Fruit fly (Drosophila melanogaster): ENCODE measurements around the gene CG11997.

CG11997 gene

DNA sequence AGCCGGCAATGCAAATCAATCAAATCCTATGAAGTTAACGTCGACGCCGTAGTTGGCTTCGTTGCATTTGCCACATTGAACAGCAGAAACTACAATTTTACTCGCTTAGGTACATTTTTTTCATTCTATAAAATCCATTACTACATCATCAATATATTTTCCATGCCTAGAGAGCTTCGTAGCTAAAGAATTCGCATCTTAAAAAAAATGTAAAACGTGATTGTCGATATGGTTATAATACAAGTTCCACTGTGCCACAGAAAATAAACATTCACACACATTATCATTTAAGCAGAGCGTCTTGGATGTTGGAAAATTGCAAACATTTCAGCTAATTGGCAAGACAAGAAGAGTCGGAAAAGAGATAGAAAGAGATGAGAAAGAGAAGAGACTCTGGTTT lies 50.6 kb downstream of the CG11997 start (continued):
- TF ChIP-seq CG8319 (GFP tag; optimal IDR thresholded peaks at IDR 0.05): no peak
- no peak for TF ChIP-seq CG34406 (GFP tag; optimal IDR thresholded peaks at IDR 0.05)
- TF ChIP-seq dsx (GFP tag; optimal IDR thresholded peaks at IDR 0.05; ENCODE audit: poor library complexity, severe bottlenecking): no peak
- no peak for TF ChIP-seq CG6276 (GFP tag; optimal IDR thresholded peaks at IDR 0.05)
- TF ChIP-seq Ets96B (tag; optimal IDR thresholded peaks at IDR 0.05): no peak
- no peak for TF ChIP-seq CG11762 (GFP tag; optimal IDR thresholded peaks at IDR 0.05; ENCODE audit: insufficient read depth)
- no peak for TF ChIP-seq net (GFP tag; optimal IDR thresholded peaks at IDR 0.05)
- TF ChIP-seq Sox102F (GFP tag; optimal IDR thresholded peaks at IDR 0.05): no peak
- no peak for TF ChIP-seq Hr38 (GFP tag; optimal IDR thresholded peaks at IDR 0.05)
- no peak for TF ChIP-seq Eip75B (GFP tag; optimal IDR thresholded peaks at IDR 0.05)
- no peak for TF ChIP-seq Sox15 (GFP tag; optimal IDR thresholded peaks at IDR 0.05)
- TF ChIP-seq CG6854 (GFP tag; optimal IDR thresholded peaks at IDR 0.05): no peak
- no peak for TF ChIP-seq topi (GFP tag; optimal IDR thresholded peaks at IDR 0.05)
- TF ChIP-seq salr (GFP tag; optimal IDR thresholded peaks at IDR 0.05): no peak
